Worm (Caenorhabditis elegans): ENCODE results near the gene R144.3.

DNA sequence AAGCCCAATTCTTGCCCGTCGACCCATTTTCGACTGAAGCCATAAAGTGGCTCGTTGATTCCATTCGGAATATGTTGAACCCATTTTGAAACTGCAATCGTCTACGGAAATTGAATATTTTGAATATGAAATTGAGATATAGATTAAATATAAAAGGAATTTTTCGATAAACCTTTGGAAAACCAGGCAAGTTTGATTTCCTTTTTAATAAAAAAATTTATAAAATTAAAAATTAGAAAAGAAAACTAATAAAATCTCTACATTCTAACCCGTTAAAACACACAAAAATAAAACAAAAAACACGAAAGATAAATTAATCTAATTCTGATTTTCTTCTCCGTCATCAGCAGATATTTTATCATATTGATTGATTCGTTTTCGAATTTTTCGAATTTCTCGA, 14.9 kb upstream of the R144.3 start, which contains the start of gene R144.12:
- no peak for TF ChIP-seq nhr-23 (tag; optimal IDR thresholded peaks at IDR 0.05)
- no peak for TF ChIP-seq nhr-11 (tag; optimal IDR thresholded peaks at IDR 0.05)
- no peak for TF ChIP-seq zag-1 (tag; optimal IDR thresholded peaks at IDR 0.05)
- no peak for TF ChIP-seq lin-13 (GFP tag; optimal IDR thresholded peaks at IDR 0.05)
- no peak for TF ChIP-seq sma-9 (GFP tag; optimal IDR thresholded peaks at IDR 0.05)
- TF ChIP-seq sma-9 (tag; optimal IDR thresholded peaks at IDR 0.05) = no peak
- TF ChIP-seq mab-5 (tag; optimal IDR thresholded peaks at IDR 0.05) = no peak
- no peak for TF ChIP-seq lin-39 (tag; optimal IDR thresholded peaks at IDR 0.05)
- TF ChIP-seq sma-3 (GFP tag; optimal IDR thresholded peaks at IDR 0.05) = no peak
- no peak for TF ChIP-seq sem-4 (tag; optimal IDR thresholded peaks at IDR 0.05)
- TF ChIP-seq lin-11 (tag; optimal IDR thresholded peaks at IDR 0.05) = no peak
- no peak for TF ChIP-seq aly-2 (tag; optimal IDR thresholded peaks at IDR 0.05)
- no peak for TF ChIP-seq nhr-77 (tag; optimal IDR thresholded peaks at IDR 0.05)
- TF ChIP-seq fos-1 (tag; optimal IDR thresholded peaks at IDR 0.05) = no peak
- TF ChIP-seq ama-1 (optimal IDR thresholded peaks at IDR 0.05) = no peak
